Fruit fly (Drosophila melanogaster): ENCODE measurements around the gene CG6118.
A peak's percentile ranks its signal among the peaks of the same experiment; 100 is the strongest.

CG6118 gene

dm6 chr3R:15371833-15372232, 62.7 kb downstream of the CG6118 start, which contains the start of the genes Ccm3 and CG6136 (continued):
- TF ChIP-seq Trl (optimal IDR thresholded peaks at IDR 0.05) (no peak), Trl (GFP tag; optimal IDR thresholded peaks at IDR 0.05) (peak; percentile 63), CG33213 (GFP tag; optimal IDR thresholded peaks at IDR 0.05) (no peak), CG31224 (GFP tag; IDR thresholded peaks at IDR 0.05) (no peak), esg (GFP tag; conservative IDR thresholded peaks at IDR 0.05) (no peak), CG42726 (GFP tag; IDR thresholded peaks at IDR 0.05; ENCODE audit: partially characterized antibody) (peak; percentile 89; the same call in 1 of the 2 replicates), zfh2 (GFP tag; optimal IDR thresholded peaks at IDR 0.05) (peak; percentile 48), Bteb2 (GFP tag; optimal IDR thresholded peaks at IDR 0.05) (peak; percentile 42), D19B (GFP tag; optimal IDR thresholded peaks at IDR 0.05) (no peak), Blimp-1 (GFP tag; optimal IDR thresholded peaks at IDR 0.05) (no peak), h (optimal IDR thresholded peaks at IDR 0.05) (no peak), repo (GFP tag; optimal IDR thresholded peaks at IDR 0.05) (peak; percentile 39), tgo (GFP tag; IDR thresholded peaks at IDR 0.05) (no peak; the same call in 2 of the 3 replicates), CG12236 (GFP tag; optimal IDR thresholded peaks at IDR 0.05) (no peak), ci (GFP tag; IDR thresholded peaks at IDR 0.05) (peak; percentile 64; the same call in 2 of the 3 replicates), vnd (GFP tag; IDR thresholded peaks at IDR 0.05; ENCODE audit: partially characterized antibody) (peak; percentile 87), CG10979 (tag; optimal IDR thresholded peaks at IDR 0.05) (peak; percentile 36), Optix (GFP tag; IDR thresholded peaks at IDR 0.05) (no peak), schlank (tag; optimal IDR thresholded peaks at IDR 0.05) (no peak), cato (GFP tag; optimal IDR thresholded peaks at IDR 0.05; ENCODE audit: borderline replicate concordance) (no peak), ssp (GFP tag; IDR thresholded peaks at IDR 0.05) (no peak), Sox100B (GFP tag; optimal IDR thresholded peaks at IDR 0.05) (no peak), CG12219 (GFP tag; optimal IDR thresholded peaks at IDR 0.05) (no peak), Fer2 (tag; optimal IDR thresholded peaks at IDR 0.05) (no peak), disco-r (GFP tag; optimal IDR thresholded peaks at IDR 0.05) (no peak), Pdp1 (GFP tag; optimal IDR thresholded peaks at IDR 0.05) (no peak), bbx (GFP tag; IDR thresholded peaks at IDR 0.05; ENCODE audit: partially characterized antibody) (peak; percentile 95), chinmo (GFP tag; IDR thresholded peaks at IDR 0.05; ENCODE audit: partially characterized antibody) (peak; percentile 88; the same call in 3 of the 4 replicates), Antp (GFP tag; optimal IDR thresholded peaks at IDR 0.05) (peak; percentile 29), CG14014 (GFP tag; IDR thresholded peaks at IDR 0.05) (peak; percentile 65; the same call in 1 of the 2 replicates), CG15479 (GFP tag; optimal IDR thresholded peaks at IDR 0.05) (no peak), NK7.1 (GFP tag; optimal IDR thresholded peaks at IDR 0.05) (no peak), CG14667 (GFP tag; IDR thresholded peaks at IDR 0.05) (no peak), klu (GFP tag; IDR thresholded peaks at IDR 0.05) (no peak), Sry-δ (GFP tag; optimal IDR thresholded peaks at IDR 0.05) (peak; percentile 80), CG12659 (GFP tag; optimal IDR thresholded peaks at IDR 0.05) (peak; percentile 69), bigmax (GFP tag; optimal IDR thresholded peaks at IDR 0.05) (no peak), CG11398 (GFP tag; optimal IDR thresholded peaks at IDR 0.05) (no peak), pzg (GFP tag; optimal IDR thresholded peaks at IDR 0.05) (peak; percentile 86)

Measured in whole organism, embryonic.